Worm (Caenorhabditis elegans): ENCODE measurements around the gene B0432.1.
"Not testable (repeated sequence)": the region's sequence is repeated elsewhere in the genome, so short reads cannot be mapped to it uniquely, and the experiment has no call there.

B0432.1 gene

DNA sequence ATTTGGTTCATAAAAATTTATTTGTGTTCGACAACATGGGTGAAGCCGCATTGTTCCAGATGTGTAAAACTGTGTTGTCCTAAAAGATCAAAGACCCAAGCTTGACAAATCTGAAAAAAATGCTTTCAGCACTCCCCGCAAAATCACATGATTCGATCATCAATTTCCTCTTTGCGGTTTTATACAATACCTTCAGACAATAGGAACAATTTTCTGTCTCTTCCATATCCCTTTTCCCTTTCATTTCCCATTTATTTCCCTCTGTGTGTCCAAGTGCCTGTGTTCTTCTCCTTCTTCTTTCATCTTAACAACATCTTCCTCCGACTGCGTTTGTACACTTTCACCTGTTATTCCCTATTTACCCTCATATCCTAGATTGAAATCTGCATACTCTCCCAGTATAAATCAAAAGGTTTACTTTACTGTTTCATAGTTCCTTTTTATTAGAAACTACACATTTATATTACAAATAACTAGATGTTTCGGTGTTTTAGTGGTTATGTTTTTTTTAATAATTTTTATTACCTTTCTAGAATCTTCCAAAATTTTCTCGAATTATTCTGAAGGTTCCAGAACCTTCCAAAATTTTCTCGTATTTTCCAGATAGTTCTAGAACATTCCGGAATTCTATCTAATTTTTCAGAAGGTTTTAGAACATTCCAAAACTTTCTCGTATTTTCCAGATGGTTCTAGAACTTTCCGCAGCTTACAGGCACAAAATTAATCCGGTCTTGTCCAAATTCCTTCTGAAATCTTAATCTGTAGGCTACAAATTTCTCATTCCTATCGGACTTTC is 4.0 kb downstream of the B0432.1 start, which contains the start of gene K01A2.5:
K01A2.5 (plus strand) TSS at position 297 of the 796 bp plus-strand sequence.
- TF ChIP-seq nhr-21 (tag; optimal IDR thresholded peaks at IDR 0.05) (peak; percentile 39), aly-2 (tag; optimal IDR thresholded peaks at IDR 0.05) (no peak), R02D3.7 (tag; optimal IDR thresholded peaks at IDR 0.05) (no peak), unc-62 (GFP tag; optimal IDR thresholded peaks at IDR 0.05) (no peak), lin-11 (tag; optimal IDR thresholded peaks at IDR 0.05) (no peak), fos-1 (tag; optimal IDR thresholded peaks at IDR 0.05) (peak; percentile 21), sem-4 (tag; optimal IDR thresholded peaks at IDR 0.05) (peak; percentile 66), blmp-1 (tag; optimal IDR thresholded peaks at IDR 0.05; ENCODE audit: insufficient read depth) (peak; percentile 99), ceh-16 (tag; optimal IDR thresholded peaks at IDR 0.05) (peak; percentile 71), C34F6.9 (tag; optimal IDR thresholded peaks at IDR 0.05) (no peak), snpc-4 (tag; optimal IDR thresholded peaks at IDR 0.05) (no peak), nhr-25 (tag; optimal IDR thresholded peaks at IDR 0.05) (peak; percentile 71), sma-9 (GFP tag; optimal IDR thresholded peaks at IDR 0.05) (peak; percentile 40), sma-9 (tag; optimal IDR thresholded peaks at IDR 0.05) (no peak)

DNA sequence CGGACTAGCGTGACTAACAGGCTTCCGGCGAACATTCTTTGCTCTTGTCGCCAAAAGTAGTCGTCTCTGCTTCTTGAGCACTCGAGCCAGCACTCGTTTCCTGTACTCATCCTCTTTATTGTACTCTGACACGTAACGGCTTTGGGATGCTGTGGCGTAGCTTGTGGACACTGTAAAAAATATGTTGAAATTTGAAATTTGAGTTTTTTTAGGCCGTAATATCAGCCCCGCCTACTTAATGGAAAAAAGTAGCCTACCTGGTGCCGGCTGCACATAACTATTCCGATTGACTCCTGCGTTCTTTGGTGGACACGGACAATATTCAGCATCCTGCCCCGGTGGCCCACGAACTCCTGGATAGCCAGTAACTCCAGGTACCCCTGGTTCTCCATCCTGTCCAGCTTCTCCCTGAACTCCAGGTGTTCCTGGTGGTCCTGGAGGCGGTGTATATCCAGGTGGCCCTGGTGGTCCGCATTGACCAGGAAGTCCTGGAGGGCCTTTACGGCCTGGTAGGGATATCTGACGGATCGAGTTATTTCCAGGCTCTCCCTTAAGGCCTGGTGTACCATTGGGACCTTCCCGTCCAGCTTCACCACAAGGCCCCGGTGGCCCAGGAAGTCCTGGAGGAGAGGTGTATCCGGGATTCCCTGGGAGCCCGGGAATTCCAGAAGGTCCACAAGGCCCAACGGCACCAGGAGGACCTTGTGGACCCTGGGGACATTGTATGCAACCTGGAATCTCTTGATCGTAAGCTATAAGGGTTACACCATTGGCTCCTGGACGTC is 6.9 kb downstream of the B0432.1 start:
- TF ChIP-seq blmp-1 (tag; optimal IDR thresholded peaks at IDR 0.05; ENCODE audit: insufficient read depth) (no peak), nhr-77 (tag; optimal IDR thresholded peaks at IDR 0.05) (no peak), elt-3 (tag; optimal IDR thresholded peaks at IDR 0.05) (no peak), lin-13 (GFP tag; optimal IDR thresholded peaks at IDR 0.05) (no peak), ama-1 (optimal IDR thresholded peaks at IDR 0.05) (no peak), egl-27 (tag; optimal IDR thresholded peaks at IDR 0.05) (no peak), unc-39 (tag; optimal IDR thresholded peaks at IDR 0.05) (no peak), lsy-2 (tag; optimal IDR thresholded peaks at IDR 0.05) (no peak), F13H6.1 (tag; optimal IDR thresholded peaks at IDR 0.05) (no peak), nhr-129 (tag; optimal IDR thresholded peaks at IDR 0.05) (no peak), nhr-11 (tag; optimal IDR thresholded peaks at IDR 0.05) (no peak), mab-5 (tag; optimal IDR thresholded peaks at IDR 0.05) (no peak), nhr-6 (tag; optimal IDR thresholded peaks at IDR 0.05) (no peak), nhr-12 (tag; optimal IDR thresholded peaks at IDR 0.05) (no peak), aly-2 (tag; optimal IDR thresholded peaks at IDR 0.05) (no peak), ztf-11 (tag; optimal IDR thresholded peaks at IDR 0.05) (no peak), mbf-1 (tag; optimal IDR thresholded peaks at IDR 0.05) (no peak)

DNA sequence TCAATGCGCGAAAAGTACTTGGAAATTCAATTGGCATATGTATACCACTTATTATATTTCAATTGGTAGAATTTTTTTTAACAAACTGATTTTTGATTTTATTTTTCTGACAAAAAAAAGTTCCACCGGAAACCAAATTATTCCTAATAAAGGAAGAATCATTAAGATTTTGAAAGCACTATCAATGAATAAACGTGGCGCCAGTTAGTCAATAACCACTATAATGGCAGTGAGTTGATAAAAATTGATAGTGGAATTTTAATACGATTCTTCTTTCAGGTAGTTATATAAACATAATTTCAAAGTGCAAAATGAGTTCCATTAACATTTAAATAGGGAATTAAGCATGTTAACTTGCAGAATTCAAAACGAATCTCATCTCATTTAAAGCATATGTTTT is 8.5 kb downstream of the B0432.1 start, which contains the start of gene col-69:
col-69 (minus strand) TSS at position 101 of the 400 bp plus-strand sequence.
- TF ChIP-seq fos-1 (tag; optimal IDR thresholded peaks at IDR 0.05) (peak; percentile 62), sem-4 (tag; optimal IDR thresholded peaks at IDR 0.05) (no peak), nhr-237 (tag; optimal IDR thresholded peaks at IDR 0.05) (no peak)

DNA sequence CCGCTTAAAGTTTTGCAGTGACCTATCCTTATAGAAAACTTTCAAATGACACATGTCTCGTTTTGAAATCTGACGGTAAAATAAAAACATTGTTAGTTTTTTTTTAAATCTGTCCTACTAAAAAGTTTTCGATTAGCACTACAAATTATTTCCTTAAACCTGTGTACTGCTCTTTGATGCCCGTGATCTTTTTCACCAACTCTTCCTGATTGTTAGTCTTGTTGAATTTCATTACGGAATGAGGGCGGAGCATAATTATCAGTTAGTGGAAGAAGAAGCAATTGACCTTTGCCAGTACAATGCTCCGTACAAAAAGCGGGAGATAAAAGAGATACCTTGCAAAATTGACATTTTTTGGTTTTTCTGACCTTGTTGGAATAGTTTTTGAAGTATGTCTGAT is 10.0 kb downstream of the B0432.1 start, which contains the start of gene K01A2.4:
K01A2.4 (plus strand) TSS at position 301 of the 400 bp plus-strand sequence.
- TF ChIP-seq mab-5 (tag; optimal IDR thresholded peaks at IDR 0.05), result no peak
- no peak for TF ChIP-seq mbf-1 (tag; optimal IDR thresholded peaks at IDR 0.05)
- no peak for TF ChIP-seq skn-1 (tag; optimal IDR thresholded peaks at IDR 0.05)
- no peak for TF ChIP-seq ceh-16 (tag; optimal IDR thresholded peaks at IDR 0.05)

DNA sequence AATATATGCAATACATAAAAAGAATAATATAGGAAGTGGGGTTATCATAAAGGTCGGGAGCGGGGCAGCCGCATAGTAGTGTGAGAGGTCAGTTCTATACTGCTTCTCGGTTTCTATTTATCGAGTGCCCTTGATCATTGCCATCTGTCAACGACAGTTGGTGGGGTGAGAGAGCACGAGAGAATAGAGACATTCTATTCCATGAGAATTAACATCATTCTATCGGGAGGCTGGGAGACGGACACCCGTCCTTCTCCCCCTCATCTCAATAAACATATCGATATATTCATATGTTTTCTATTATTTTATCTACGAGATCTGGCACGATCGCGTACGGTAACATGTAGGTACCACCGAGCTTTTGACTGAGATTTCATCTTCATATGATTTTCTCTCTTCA is 14.9 kb downstream of the B0432.1 start, which contains the start of gene mps-2:
mps-2 (minus strand) TSS at position 101 of the 400 bp plus-strand sequence.
- TF ChIP-seq R02D3.7 (tag; optimal IDR thresholded peaks at IDR 0.05); unc-55 (GFP tag; optimal IDR thresholded peaks at IDR 0.05); snpc-4 (tag; optimal IDR thresholded peaks at IDR 0.05): not testable (repeated sequence)
